Worm (Caenorhabditis elegans): ENCODE results near the gene sdz-32.

- no peak for TF ChIP-seq snpc-4 (tag; optimal IDR thresholded peaks at IDR 0.05)
- TF ChIP-seq tbx-2 (tag; optimal IDR thresholded peaks at IDR 0.05): no peak
- no peak for TF ChIP-seq nhr-76 (tag; optimal IDR thresholded peaks at IDR 0.05)
- no peak for TF ChIP-seq ceh-16 (tag; optimal IDR thresholded peaks at IDR 0.05)
- TF ChIP-seq aly-2 (tag; optimal IDR thresholded peaks at IDR 0.05): no peak
- TF ChIP-seq R02D3.7 (tag; optimal IDR thresholded peaks at IDR 0.05): no peak
- no peak for TF ChIP-seq nhr-11 (tag; optimal IDR thresholded peaks at IDR 0.05)
- no peak for TF ChIP-seq sea-2 (GFP tag; optimal IDR thresholded peaks at IDR 0.05)
- no peak for TF ChIP-seq pha-4 (tag; optimal IDR thresholded peaks at IDR 0.05)
- no peak for TF ChIP-seq lin-39 (tag; optimal IDR thresholded peaks at IDR 0.05)
These were observed 50.3 kb downstream of the sdz-32 start, which contains the start of gene col-72 for ce11 chrII:3524097-3524496.

Measured in whole organism, L3 larva.